Worm (Caenorhabditis elegans) whole organism, L4 larva: Measurements from ENCODE around the gene srab-7.

Experiments used
- F49E8.2 ChIP-seq: sonication (generic microtip); optimal IDR thresholded peaks from 2 replicates; lab custom pipeline; 2016; ENCODE audit warnings: missing compliant biosample characterization, mild to moderate bottlenecking, missing genetic modification characterization, borderline replicate concordance
- ZK546.5 ChIP-seq, 2 experiments: sonication (generic microtip); optimal IDR thresholded peaks; 2 replicates each; lab custom pipeline; 2017; ENCODE audit warnings: missing biosample characterization in 2 of 2, missing genetic modification characterization in 2 of 2
- aha-1 ChIP-seq: fragments of 150-350 bp; peaks from one replicate; lab custom pipeline; 2014; ENCODE audit warnings: missing biosample characterization, missing genetic modification characterization
- ama-1 ChIP-seq: fragments of 150-350 bp; optimal IDR thresholded peaks from 2 replicates; lab custom pipeline; 2014; ENCODE audit warnings: inconsistent platforms, mixed read lengths
- arid-1 ChIP-seq: fragments of 200-800 bp; sonication (Bioruptor generic); conservative IDR thresholded peaks from 2 replicates; pipeline ENCODE4 v1.3.6; 2022; ENCODE audit warnings: missing genetic modification reagents, missing genetic modification characterization, missing compliant biosample characterization
- ceh-28 ChIP-seq: fragments of 150-350 bp; optimal IDR thresholded peaks from 2 replicates; lab custom pipeline; 2014; ENCODE audit warnings: missing biosample characterization, missing genetic modification reagents, missing genetic modification characterization
- ceh-32 ChIP-seq: sonication (generic microtip); optimal IDR thresholded peaks from 2 replicates; lab custom pipeline; 2016; ENCODE audit warnings: mild to moderate bottlenecking, missing genetic modification characterization, missing compliant biosample characterization; ENCODE audit not compliant: poor library complexity
- ceh-82 ChIP-seq: sonication (generic microtip); optimal IDR thresholded peaks from 2 replicates; lab custom pipeline; 2017; ENCODE audit warnings: missing biosample characterization, missing genetic modification characterization
- cey-2 ChIP-seq: sonication (generic microtip); optimal IDR thresholded peaks from 3 replicates; lab custom pipeline; 2017; ENCODE audit warnings: missing genetic modification characterization, mild to moderate bottlenecking, missing compliant biosample characterization, antibody characterized with exemption, borderline replicate concordance; ENCODE audit not compliant: insufficient read depth
- ctbp-1 ChIP-seq: fragments of 200-800 bp; sonication (Bioruptor generic); IDR thresholded peaks from 2 replicates; pipeline ENCODE4 v1.3.6; 2022; ENCODE audit warnings: missing genetic modification reagents, missing genetic modification characterization, missing compliant biosample characterization
- daf-12 ChIP-seq: fragments of 150-350 bp; optimal IDR thresholded peaks from 2 replicates; lab custom pipeline; 2014; ENCODE audit warnings: missing biosample characterization, missing genetic modification reagents, missing genetic modification characterization
- dmd-6 ChIP-seq: fragments of 200-800 bp; sonication (Bioruptor generic); IDR thresholded peaks from 2 replicates; pipeline ENCODE4 v1.3.6; 2022; ENCODE audit warnings: missing genetic modification reagents, missing genetic modification characterization, missing compliant biosample characterization
- dpl-1 ChIP-seq: fragments of 150-350 bp; optimal IDR thresholded peaks from 2 replicates; lab custom pipeline; 2014; ENCODE audit warnings: missing biosample characterization, missing genetic modification reagents, missing genetic modification characterization
- duxl-1 ChIP-seq: sonication (generic microtip); optimal IDR thresholded peaks from 2 replicates; lab custom pipeline; 2016; ENCODE audit warnings: mild to moderate bottlenecking, missing genetic modification characterization, moderate library complexity, missing compliant biosample characterization; ENCODE audit not compliant: poor library complexity
- dve-1 ChIP-seq: sonication (generic microtip); optimal IDR thresholded peaks from 2 replicates; lab custom pipeline; 2017; ENCODE audit warnings: antibody characterized with exemption, mild to moderate bottlenecking, missing genetic modification characterization, missing compliant biosample characterization; ENCODE audit not compliant: insufficient read depth
- fkh-10 ChIP-seq: fragments of 150-350 bp; optimal IDR thresholded peaks from 2 replicates; lab custom pipeline; 2014; ENCODE audit warnings: missing biosample characterization, missing genetic modification reagents, missing genetic modification characterization
- gei-8 ChIP-seq: fragments of 200-800 bp; sonication (Bioruptor generic); optimal IDR thresholded peaks from 2 replicates; lab custom pipeline; 2018; ENCODE audit warnings: mild to moderate bottlenecking, missing genetic modification characterization, missing compliant biosample characterization
- hlh-11 ChIP-seq: fragments of 200-800 bp; sonication (Bioruptor generic); optimal IDR thresholded peaks from 2 replicates; lab custom pipeline; 2018; ENCODE audit warnings: mild to moderate bottlenecking, missing genetic modification characterization, missing compliant biosample characterization
- hlh-30 ChIP-seq: sonication (generic microtip); optimal IDR thresholded peaks from 2 replicates; lab custom pipeline; 2017; ENCODE audit warnings: antibody characterized with exemption, mild to moderate bottlenecking, missing genetic modification characterization, missing compliant biosample characterization; ENCODE audit not compliant: insufficient read depth
- hmg-1.1 ChIP-seq: fragments of 200-800 bp; sonication (Bioruptor generic); IDR thresholded peaks from 2 replicates; pipeline ENCODE4 v1.3.6; 2022; ENCODE audit warnings: missing genetic modification reagents, missing genetic modification characterization, missing compliant biosample characterization
- lin-38 ChIP-seq: fragments of 200-800 bp; sonication (Bioruptor generic); IDR thresholded peaks from 2 replicates; pipeline ENCODE4 v1.3.6; 2022; ENCODE audit warnings: missing genetic modification reagents, missing genetic modification characterization, missing compliant biosample characterization
- lsy-2 ChIP-seq, 2 experiments: fragments of 150-350 bp in 1 of 2; sonication (generic microtip) in 1 of 2; optimal IDR thresholded peaks; 2 replicates each; lab custom pipeline; 2014 to 2017; ENCODE audit warnings: missing biosample characterization in 2 of 2, missing genetic modification characterization in 2 of 2
- madf-5 ChIP-seq, 2 experiments: fragments of 200-800 bp; sonication (Bioruptor generic); IDR thresholded peaks; 2 replicates each; pipeline ENCODE4 v1.3.6; 2022; ENCODE audit warnings: missing compliant biosample characterization in 2 of 2, missing genetic modification characterization in 2 of 2
- mep-1 ChIP-seq: fragments of 150-350 bp; sonication (generic microtip); optimal IDR thresholded peaks from 3 replicates; lab custom pipeline; 2014; ENCODE audit warnings: missing biosample characterization, missing genetic modification characterization
- nhr-10 ChIP-seq: fragments of 150-350 bp; optimal IDR thresholded peaks from 2 replicates; lab custom pipeline; 2014; ENCODE audit warnings: missing biosample characterization, missing genetic modification characterization
- nhr-102 ChIP-seq: sonication (generic microtip); optimal IDR thresholded peaks from 2 replicates; lab custom pipeline; 2016; ENCODE audit warnings: mild to moderate bottlenecking, missing genetic modification characterization, moderate library complexity, missing compliant biosample characterization
- nhr-11 ChIP-seq: fragments of 150-350 bp; optimal IDR thresholded peaks from 2 replicates; lab custom pipeline; 2014; ENCODE audit warnings: missing biosample characterization, missing genetic modification characterization
- nhr-237 ChIP-seq: sonication (generic microtip); optimal IDR thresholded peaks from 2 replicates; lab custom pipeline; 2017; ENCODE audit warnings: missing biosample characterization, missing genetic modification characterization
- nhr-28 ChIP-seq: fragments of 150-350 bp; optimal IDR thresholded peaks from 2 replicates; lab custom pipeline; 2014; ENCODE audit warnings: missing biosample characterization, missing genetic modification characterization
- nhr-48 ChIP-seq: sonication (generic microtip); optimal IDR thresholded peaks from 2 replicates; lab custom pipeline; 2016; ENCODE audit warnings: mild to moderate bottlenecking, missing genetic modification characterization, missing compliant biosample characterization
- nhr-77 ChIP-seq: fragments of 150-350 bp; optimal IDR thresholded peaks from 2 replicates; lab custom pipeline; 2014; ENCODE audit warnings: missing biosample characterization, missing genetic modification characterization
- php-3 ChIP-seq: fragments of 200-800 bp; sonication (Bioruptor generic); IDR thresholded peaks from 2 replicates; pipeline ENCODE4 v1.3.6; 2022; ENCODE audit warnings: missing genetic modification reagents, missing genetic modification characterization, missing compliant biosample characterization
- rbr-2 ChIP-seq: sonication (generic microtip); optimal IDR thresholded peaks from 2 replicates; lab custom pipeline; 2016; ENCODE audit warnings: missing genotype, missing genetic modification characterization, missing compliant biosample characterization
- saeg-2 ChIP-seq: fragments of 200-800 bp; sonication (Bioruptor generic); IDR thresholded peaks from 2 replicates; pipeline ENCODE4 v1.3.6; 2022; ENCODE audit warnings: missing genetic modification reagents, missing genetic modification characterization, missing compliant biosample characterization
- set-16 ChIP-seq: fragments of 200-800 bp; sonication (Bioruptor generic); IDR thresholded peaks from 2 replicates; pipeline ENCODE4 v1.3.6; 2022; ENCODE audit warnings: missing genetic modification reagents, missing genetic modification characterization, missing compliant biosample characterization
- skn-1 ChIP-seq: fragments of 150-350 bp; optimal IDR thresholded peaks from 2 replicates; lab custom pipeline; 2014; ENCODE audit warnings: missing biosample characterization, missing genetic modification characterization
- snpc-1.2 ChIP-seq: fragments of 200-800 bp; sonication (Bioruptor generic); IDR thresholded peaks from 2 replicates; pipeline ENCODE4 v1.3.6; 2022; ENCODE audit warnings: missing genetic modification reagents, missing genetic modification characterization, missing compliant biosample characterization
- snpc-4 ChIP-seq: fragments of 150-350 bp; optimal IDR thresholded peaks from 2 replicates; lab custom pipeline; 2014; ENCODE audit warnings: missing biosample characterization, missing genetic modification characterization
- spr-3 ChIP-seq: fragments of 200-800 bp; sonication (Bioruptor generic); optimal IDR thresholded peaks from 2 replicates; lab custom pipeline; 2018; ENCODE audit warnings: mild to moderate bottlenecking, missing genetic modification characterization, missing compliant biosample characterization
- vab-7 ChIP-seq: fragments of 200-800 bp; sonication (Bioruptor generic); IDR thresholded peaks from 2 replicates; pipeline ENCODE4 v1.3.6; 2022; ENCODE audit warnings: missing genetic modification reagents, missing genetic modification characterization, missing compliant biosample characterization
- zip-11 ChIP-seq: fragments of 200-800 bp; sonication (Bioruptor generic); IDR thresholded peaks from 2 replicates; pipeline ENCODE4 v1.3.6; 2022; ENCODE audit warnings: missing genetic modification characterization, missing compliant biosample characterization

srab-7 gene

ce11 chrV:3155072-3155471, at the start of gene srab-7:
Gene srab-7 (minus strand): TSS chrV:3155172.
- TF ChIP-seq aha-1 (tag; lab: Kevin White, UChicago) (no peak), nhr-102 (tag; lab: Kevin White, UChicago) (no peak), ceh-28 (no peak), madf-5 (GFP tag; IDR thresholded peaks at IDR 0.05; lab: Robert Waterston, UW) (no peak), snpc-4 (no peak), ceh-32 (tag; lab: Kevin White, UChicago) (no peak), nhr-10 (no peak), ceh-82 (tag; lab: Kevin White, UChicago) (no peak), set-16 (GFP tag; lab: Robert Waterston, UW) (no peak), ZK546.5 (tag; optimal IDR thresholded peaks at IDR 0.05; lab: Kevin White, UChicago) (no peak), dve-1 (no peak), ama-1 (lab: Kevin White, UChicago) (no peak)

ce11 chrV:3204433-3204832, 49.5 kb upstream of the srab-7 start:
- TF ChIP-seq lsy-2 (tag; optimal IDR thresholded peaks at IDR 0.05; lab: Kevin White, UChicago) (peak in 1 of 2 experiments; percentile 41), lin-38 (GFP tag; lab: Robert Waterston, UW) (peak; percentile 36; the same call in 1 of the 2 replicates), snpc-1.2 (GFP tag; lab: Robert Waterston, UW) (peak; percentile 49; the same call in 1 of the 2 replicates), vab-7 (no peak), F49E8.2 (tag; lab: Kevin White, UChicago) (peak; percentile 77)

ce11 chrV:3200323-3200722, 45.4 kb upstream of the srab-7 start, which contains the start of gene K08D9.4:
Gene K08D9.4 (minus strand): TSS chrV:3200423.
- TF ChIP-seq arid-1 (GFP tag; lab: Robert Waterston, UW), result no peak
- no peak for TF ChIP-seq F49E8.2 (tag; lab: Kevin White, UChicago)
- TF ChIP-seq vab-7, result no peak
- TF ChIP-seq skn-1 (tag; lab: Kevin White, UChicago), result no peak
- no peak for TF ChIP-seq dpl-1 (GFP tag; lab: Kevin White, UChicago)
- no peak for TF ChIP-seq hmg-1.1 (GFP tag; lab: Robert Waterston, UW)
- TF ChIP-seq gei-8 (GFP tag; lab: Kevin White, UChicago), result no peak
- no peak for TF ChIP-seq ceh-28
- TF ChIP-seq rbr-2 (tag; lab: Kevin White, UChicago), result no peak
- TF ChIP-seq nhr-237 (tag; lab: Kevin White, UChicago), result no peak
- no peak for TF ChIP-seq cey-2 (tag; lab: Kevin White, UChicago)
- TF ChIP-seq spr-3 (GFP tag; lab: Kevin White, UChicago), result no peak
- TF ChIP-seq php-3, result no peak
- TF ChIP-seq saeg-2 (GFP tag; lab: Robert Waterston, UW), result no peak
- no peak for TF ChIP-seq nhr-77 (tag; lab: Kevin White, UChicago)
- no peak for TF ChIP-seq zip-11 (GFP tag; lab: Robert Waterston, UW)
- no peak for TF ChIP-seq duxl-1
- no peak for TF ChIP-seq daf-12 (tag; lab: Kevin White, UChicago)

ce11 chrV:3196832-3197329, 41.9 kb upstream of the srab-7 start, which contains the start of the genes Y73C8B.1 and Y73C8B.5:
Gene Y73C8B.1 (minus strand): TSS chrV:3196882.
Gene Y73C8B.5 (plus strand): TSS chrV:3197268.
- TF ChIP-seq hlh-11 (tag; lab: Kevin White, UChicago) (peak; percentile 11), dve-1 (peak; percentile 35), dmd-6 (GFP tag; lab: Robert Waterston, UW) (no peak), fkh-10 (GFP tag; lab: Kevin White, UChicago) (no peak), nhr-48 (tag; lab: Kevin White, UChicago) (peak; percentile 88), nhr-28 (tag; lab: Kevin White, UChicago) (peak; percentile 90), mep-1 (tag; lab: Kevin White, UChicago) (peak; percentile 20), lin-38 (GFP tag; lab: Robert Waterston, UW) (peak; percentile 31; the same call in 1 of the 2 replicates), hlh-30 (peak; percentile 3), ctbp-1 (GFP tag; lab: Robert Waterston, UW) (no peak), lsy-2 (tag; optimal IDR thresholded peaks at IDR 0.05; lab: Kevin White, UChicago) (peak in 1 of 2 experiments; percentile 11), nhr-11 (peak; percentile 94)
